Fruit fly (Drosophila melanogaster): ENCODE results near the gene Saysd1.

DNA sequence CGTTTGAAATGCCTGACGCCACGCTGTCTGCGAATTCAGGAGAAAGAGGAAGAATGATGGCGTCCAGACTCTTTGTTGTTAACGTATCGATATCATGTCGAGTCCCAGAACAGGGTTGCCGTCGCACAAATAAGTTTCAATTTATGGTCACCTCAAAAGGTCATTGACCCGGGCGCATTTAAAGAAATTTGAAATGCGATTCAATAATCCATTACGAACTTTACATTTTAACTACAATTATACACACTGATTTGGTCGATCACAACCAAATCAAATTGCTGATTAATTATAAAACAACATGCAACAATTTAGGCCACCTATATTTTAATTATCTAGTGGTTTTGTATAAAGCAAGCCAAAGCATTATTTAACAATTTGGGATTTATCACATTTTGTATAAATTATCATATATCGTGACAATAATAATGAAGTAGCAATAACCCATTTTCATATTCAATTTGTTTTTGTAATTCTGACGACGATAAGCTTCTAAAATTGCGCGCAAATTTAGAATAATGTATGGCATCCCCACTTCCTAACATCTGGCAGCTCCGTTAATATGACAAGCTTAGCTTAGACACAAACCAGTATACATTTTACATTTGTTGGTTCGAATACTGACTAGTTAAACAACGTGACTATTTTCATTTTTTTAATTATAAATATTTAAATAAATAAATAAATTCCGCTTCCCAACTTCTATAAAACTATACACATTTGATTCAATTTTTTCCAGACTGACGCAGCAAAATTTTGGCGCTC, 30.2 kb upstream of the Saysd1 start, which contains the start of gene bam:
- no peak for TF ChIP-seq psq (optimal IDR thresholded peaks at IDR 0.05)
- no peak for TF ChIP-seq Sin3A (optimal IDR thresholded peaks at IDR 0.05)
- no peak for TF ChIP-seq h (optimal IDR thresholded peaks at IDR 0.05)
- no peak for TF ChIP-seq ttk (optimal IDR thresholded peaks at IDR 0.05)

Measured in Kc167 (cell line).